Worm (Caenorhabditis elegans) whole organism, L1 larva: ENCODE data around the gene B0454.8.

Source experiments
- ceh-82 ChIP-seq, 3 experiments: fragments of 150-350 bp in 1 of 3; sonication (generic microtip) in 2 of 3; optimal IDR thresholded peaks; 2 replicates each; lab custom pipeline; 2014 to 2017; ENCODE audit warnings: missing biosample characterization in 3 of 3, missing genetic modification characterization in 3 of 3
- ces-1 ChIP-seq: fragments of 150-350 bp; optimal IDR thresholded peaks from 2 replicates; lab custom pipeline; 2014; ENCODE audit warnings: missing biosample characterization, missing genetic modification reagents, missing genetic modification characterization
- fos-1 ChIP-seq: fragments of 150-350 bp; optimal IDR thresholded peaks from 2 replicates; lab custom pipeline; 2014; ENCODE audit warnings: missing biosample characterization, missing genetic modification characterization
- jun-1 ChIP-seq: fragments of 150-350 bp; optimal IDR thresholded peaks from 2 replicates; lab custom pipeline; 2014; ENCODE audit warnings: missing biosample characterization, missing genetic modification reagents, missing genetic modification characterization
- lin-35 ChIP-seq, 2 experiments: fragments of 150-350 bp; optimal IDR thresholded peaks; 2 replicates each; lab custom pipeline; 2014; ENCODE audit warnings: missing biosample characterization in 2 of 2, missing genetic modification characterization in 2 of 2, missing genetic modification reagents in 2 of 2
- nhr-76 ChIP-seq: sonication (generic microtip); optimal IDR thresholded peaks from 2 replicates; lab custom pipeline; 2017; ENCODE audit warnings: missing biosample characterization, missing genetic modification characterization
- pqm-1 ChIP-seq: sonication (generic microtip); optimal IDR thresholded peaks from 3 replicates; lab custom pipeline; 2017; ENCODE audit warnings: missing biosample characterization, missing genetic modification characterization
- rnt-1 ChIP-seq: sonication (generic microtip); optimal IDR thresholded peaks from 2 replicates; lab custom pipeline; 2016; ENCODE audit warnings: mild to moderate bottlenecking, missing genetic modification characterization, moderate library complexity, missing compliant biosample characterization
- skn-1 ChIP-seq: fragments of 150-350 bp; optimal IDR thresholded peaks from 2 replicates; lab custom pipeline; 2014; ENCODE audit warnings: missing biosample characterization, missing genetic modification characterization
- unc-86 ChIP-seq: sonication (generic microtip); optimal IDR thresholded peaks from 2 replicates; lab custom pipeline; 2016; ENCODE audit warnings: missing genetic modification characterization, missing compliant biosample characterization
- ztf-4 ChIP-seq: fragments of 150-350 bp; optimal IDR thresholded peaks from 2 replicates; lab custom pipeline; 2014; ENCODE audit warnings: missing biosample characterization, missing genetic modification characterization

- TF ChIP-seq lin-35 (GFP tag; optimal IDR thresholded peaks at IDR 0.05; lab: Kevin White, UChicago) (no peak), ceh-82 (tag; optimal IDR thresholded peaks at IDR 0.05; lab: Kevin White, UChicago) (no peak), jun-1 (tag; lab: Kevin White, UChicago) (no peak), pqm-1 (tag; lab: Kevin White, UChicago) (no peak), ces-1 (GFP tag; lab: Kevin White, UChicago) (no peak), rnt-1 (tag; lab: Kevin White, UChicago) (no peak), nhr-76 (tag; lab: Kevin White, UChicago) (no peak), fos-1 (no peak), skn-1 (tag; lab: Kevin White, UChicago) (no peak), ztf-4 (tag; lab: Kevin White, UChicago) (no peak), unc-86 (tag; lab: Kevin White, UChicago) (no peak)
Observed at ce11 chrII:3051332-3051731, 8.1 kb upstream of the B0454.8 start.
